Worm (Caenorhabditis elegans) whole organism, midembryonic: ENCODE results near the gene K02E2.6.

Experiments
- T22C8.4 ChIP-seq: fragments of 200-800 bp; sonication (Bioruptor generic); IDR thresholded peaks from 2 replicates; pipeline ENCODE4 v1.3.6; 2022; ENCODE audit warnings: missing genetic modification characterization, missing compliant biosample characterization
- cog-1 ChIP-seq: sonication (generic microtip); optimal IDR thresholded peaks from 2 replicates; lab custom pipeline; 2016; ENCODE audit warnings: missing genetic modification characterization, missing compliant biosample characterization
- flt-1 ChIP-seq: fragments of 200-800 bp; sonication (Bioruptor generic); IDR thresholded peaks from 2 replicates; pipeline ENCODE4 v1.3.6; 2022; ENCODE audit warnings: missing genetic modification characterization, missing compliant biosample characterization
- klf-2 ChIP-seq: fragments of 200-800 bp; sonication (Bioruptor generic); conservative IDR thresholded peaks from 2 replicates; pipeline ENCODE4 v1.3.6; 2022; ENCODE audit warnings: missing genetic modification reagents, missing genetic modification characterization, missing compliant biosample characterization
- med-1 ChIP-seq: sonication (generic microtip); optimal IDR thresholded peaks from 2 replicates; lab custom pipeline; 2017; ENCODE audit warnings: missing genetic modification characterization, mild to moderate bottlenecking, missing compliant biosample characterization, antibody characterized with exemption, missing genetic modification reagents; ENCODE audit not compliant: insufficient read depth
- ref-1 ChIP-seq: fragments of 200-800 bp; sonication (Bioruptor generic); conservative IDR thresholded peaks from 2 replicates; pipeline ENCODE4 v1.3.6; 2022; ENCODE audit warnings: missing genetic modification reagents, missing genetic modification characterization, missing compliant biosample characterization
- tab-1 ChIP-seq: fragments of 200-800 bp; sonication (Bioruptor generic); IDR thresholded peaks from 2 replicates; pipeline ENCODE4 v1.3.6; 2022; ENCODE audit warnings: missing genetic modification characterization, missing compliant biosample characterization
- ztf-23 ChIP-seq: fragments of 200-800 bp; sonication (Bioruptor generic); IDR thresholded peaks from 2 replicates; pipeline ENCODE4 v1.3.6; 2022; ENCODE audit warnings: missing genetic modification reagents, missing genetic modification characterization, missing compliant biosample characterization
- ztf-29 ChIP-seq: fragments of 200-800 bp; sonication (Bioruptor generic); IDR thresholded peaks from 2 replicates; pipeline ENCODE4 v1.3.6; 2022; ENCODE audit warnings: missing genetic modification reagents, missing genetic modification characterization, missing compliant biosample characterization

K02E2.6 gene

DNA sequence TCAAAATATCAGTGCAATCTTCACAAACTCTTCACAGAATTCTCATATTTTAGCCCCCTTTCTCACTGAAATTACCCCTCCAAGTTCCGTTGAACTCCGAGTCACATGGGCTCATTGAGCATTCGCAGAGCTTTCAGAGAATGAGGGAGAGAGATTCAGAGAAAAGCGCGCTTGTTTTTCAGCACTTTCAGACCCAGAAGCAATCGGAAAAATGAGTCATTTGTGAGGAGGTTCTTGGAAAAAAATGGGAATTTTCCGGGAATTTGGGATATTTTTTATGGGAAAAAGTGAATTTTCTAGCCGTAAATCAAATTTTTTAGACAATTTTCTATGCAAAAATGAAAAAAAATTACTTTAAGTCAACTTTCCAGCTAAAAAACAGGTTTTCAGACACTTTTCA, 22.5 kb downstream of the K02E2.6 start:
- TF ChIP-seq klf-2 (GFP tag; lab: Robert Waterston, UW) (no peak), flt-1 (GFP tag; lab: Robert Waterston, UW) (no peak), tab-1 (no peak), ztf-29 (GFP tag; lab: Robert Waterston, UW) (no peak), ztf-23 (GFP tag; lab: Robert Waterston, UW) (no peak), cog-1 (no peak), med-1 (GFP tag; lab: Kevin White, UChicago) (no peak)

- TF ChIP-seq flt-1 (GFP tag; lab: Robert Waterston, UW) (no peak), klf-2 (GFP tag; lab: Robert Waterston, UW) (no peak), ztf-23 (GFP tag; lab: Robert Waterston, UW) (no peak), ref-1 (GFP tag; lab: Robert Waterston, UW) (no peak), cog-1 (no peak), ztf-29 (GFP tag; lab: Robert Waterston, UW) (no peak), tab-1 (no peak), med-1 (GFP tag; lab: Kevin White, UChicago) (no peak), T22C8.4 (GFP tag; lab: Robert Waterston, UW) (no peak)
Observed at ce11 chrV:20406817-20407216, 26.5 kb downstream of the K02E2.6 start.

DNA sequence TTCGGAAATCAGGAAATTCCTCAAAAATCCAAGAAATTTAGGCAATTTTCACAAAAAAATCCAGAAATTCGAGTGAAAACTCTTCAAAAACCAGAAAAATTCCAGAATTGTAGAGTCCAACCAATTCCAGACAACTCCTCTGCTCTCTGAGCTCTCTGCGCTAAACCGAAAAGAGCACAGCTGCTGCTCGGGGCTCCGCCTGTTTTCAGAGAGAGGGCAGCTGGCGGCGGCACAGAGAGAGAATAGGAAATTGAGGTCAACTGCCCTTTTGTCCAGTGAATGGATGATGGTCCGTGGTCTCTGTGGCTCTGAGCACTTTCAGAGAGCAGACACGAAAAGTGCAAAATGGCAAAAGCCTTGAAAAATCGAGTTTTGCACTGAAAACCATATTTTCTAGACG, 28.7 kb downstream of the K02E2.6 start:
- TF ChIP-seq ztf-29 (GFP tag; lab: Robert Waterston, UW) (no peak), ztf-23 (GFP tag; lab: Robert Waterston, UW) (no peak), med-1 (GFP tag; lab: Kevin White, UChicago) (no peak)

- no peak for TF ChIP-seq med-1 (GFP tag; lab: Kevin White, UChicago)
- no peak for TF ChIP-seq klf-2 (GFP tag; lab: Robert Waterston, UW)
- no peak for TF ChIP-seq ztf-29 (GFP tag; lab: Robert Waterston, UW)
- TF ChIP-seq flt-1 (GFP tag; lab: Robert Waterston, UW): no peak
- no peak for TF ChIP-seq ref-1 (GFP tag; lab: Robert Waterston, UW)
- TF ChIP-seq ztf-23 (GFP tag; lab: Robert Waterston, UW): no peak
- TF ChIP-seq T22C8.4 (GFP tag; lab: Robert Waterston, UW): no peak
- no peak for TF ChIP-seq cog-1
- TF ChIP-seq tab-1: no peak
Observed at ce11 chrV:20410285-20410684, 29.9 kb downstream of the K02E2.6 start.

DNA sequence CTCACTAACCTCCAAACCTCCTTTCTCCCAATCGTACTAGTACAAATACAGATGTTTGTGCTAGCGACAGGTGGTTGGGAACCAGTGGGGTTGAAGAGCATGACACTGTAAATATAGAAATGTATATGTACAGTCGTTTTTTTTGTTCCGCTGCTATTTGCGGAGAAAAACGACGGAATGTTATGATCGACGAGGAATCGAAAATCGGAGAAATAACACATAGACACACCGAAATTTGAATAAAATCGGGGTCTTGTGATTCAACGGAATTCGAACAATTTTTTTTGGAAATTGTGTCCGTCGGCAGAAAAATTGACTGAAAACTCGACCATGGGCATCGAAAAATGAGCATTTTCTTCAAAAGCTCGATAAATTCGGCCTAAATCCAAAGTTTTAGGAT, 31.3 kb downstream of the K02E2.6 start, which contains the start of gene F53H2.3:
F53H2.3 (minus strand) TSS at position 101 of the 400 bp plus-strand sequence.
- TF ChIP-seq cog-1 (no peak), ref-1 (GFP tag; lab: Robert Waterston, UW) (no peak), klf-2 (GFP tag; lab: Robert Waterston, UW) (no peak), T22C8.4 (GFP tag; lab: Robert Waterston, UW) (no peak), tab-1 (no peak), med-1 (GFP tag; lab: Kevin White, UChicago) (no peak), flt-1 (GFP tag; lab: Robert Waterston, UW) (no peak), ztf-23 (GFP tag; lab: Robert Waterston, UW) (no peak), ztf-29 (GFP tag; lab: Robert Waterston, UW) (no peak)

- TF ChIP-seq flt-1 (GFP tag; lab: Robert Waterston, UW) (no peak), med-1 (GFP tag; lab: Kevin White, UChicago) (no peak), ztf-23 (GFP tag; lab: Robert Waterston, UW) (no peak), ref-1 (GFP tag; lab: Robert Waterston, UW) (no peak), klf-2 (GFP tag; lab: Robert Waterston, UW) (no peak), ztf-29 (GFP tag; lab: Robert Waterston, UW) (no peak), cog-1 (no peak), tab-1 (no peak), T22C8.4 (GFP tag; lab: Robert Waterston, UW) (no peak)
Observed at ce11 chrV:20412225-20412624, 31.9 kb downstream of the K02E2.6 start.

DNA sequence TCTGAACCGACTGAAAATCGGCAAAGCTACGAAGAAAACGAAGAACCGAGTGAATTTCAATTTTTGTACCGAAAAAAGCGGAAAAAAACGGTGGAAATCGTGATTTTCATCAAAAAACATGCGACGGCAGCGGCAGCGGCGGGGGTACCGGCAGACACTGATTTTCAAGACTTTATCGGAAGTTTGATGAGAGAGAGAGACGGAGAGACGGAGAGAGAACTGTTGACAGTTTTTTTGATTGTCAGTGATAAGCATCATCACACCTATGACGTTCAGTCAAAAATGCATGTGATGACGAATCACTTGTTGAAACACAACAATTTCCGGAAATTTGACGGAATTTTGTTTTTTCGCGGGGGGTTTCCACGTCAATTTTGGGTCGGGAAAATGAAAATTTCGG, 33.1 kb downstream of the K02E2.6 start:
- TF ChIP-seq flt-1 (GFP tag; lab: Robert Waterston, UW) (no peak), med-1 (GFP tag; lab: Kevin White, UChicago) (no peak), klf-2 (GFP tag; lab: Robert Waterston, UW) (no peak), tab-1 (no peak), ztf-23 (GFP tag; lab: Robert Waterston, UW) (no peak), ref-1 (GFP tag; lab: Robert Waterston, UW) (no peak), cog-1 (no peak), T22C8.4 (GFP tag; lab: Robert Waterston, UW) (no peak), ztf-29 (GFP tag; lab: Robert Waterston, UW) (no peak)

ce11 chrV:20413936-20414335, 33.6 kb downstream of the K02E2.6 start:
- no peak for TF ChIP-seq med-1 (GFP tag; lab: Kevin White, UChicago)
- no peak for TF ChIP-seq cog-1
- no peak for TF ChIP-seq tab-1
- TF ChIP-seq ztf-23 (GFP tag; lab: Robert Waterston, UW): no peak
- TF ChIP-seq klf-2 (GFP tag; lab: Robert Waterston, UW): no peak
- no peak for TF ChIP-seq flt-1 (GFP tag; lab: Robert Waterston, UW)
- TF ChIP-seq ztf-29 (GFP tag; lab: Robert Waterston, UW): no peak

DNA sequence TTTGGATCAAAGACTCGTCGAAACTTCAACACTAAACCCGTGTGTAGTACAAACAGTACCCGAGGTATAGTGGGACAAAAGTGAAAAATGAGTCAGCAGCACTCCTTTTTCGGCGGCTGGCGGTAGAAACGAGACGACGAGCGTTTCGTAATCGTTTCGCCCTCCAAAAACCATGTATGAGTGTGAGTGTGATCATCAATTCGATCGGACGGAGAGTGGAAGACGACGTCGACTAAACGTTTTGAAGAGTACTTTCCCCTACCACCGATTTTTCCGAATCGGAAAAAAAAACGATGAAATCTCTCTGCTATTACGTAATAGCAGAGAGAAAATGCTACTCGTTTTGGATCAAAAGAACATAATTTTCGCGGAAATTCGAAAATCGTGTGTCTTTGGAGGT, 35.1 kb downstream of the K02E2.6 start:
- no peak for TF ChIP-seq T22C8.4 (GFP tag; lab: Robert Waterston, UW)
- TF ChIP-seq ztf-23 (GFP tag; lab: Robert Waterston, UW): no peak
- no peak for TF ChIP-seq med-1 (GFP tag; lab: Kevin White, UChicago)
- no peak for TF ChIP-seq klf-2 (GFP tag; lab: Robert Waterston, UW)
- no peak for TF ChIP-seq ztf-29 (GFP tag; lab: Robert Waterston, UW)
- no peak for TF ChIP-seq tab-1
- TF ChIP-seq ref-1 (GFP tag; lab: Robert Waterston, UW): no peak
- TF ChIP-seq cog-1: no peak
- no peak for TF ChIP-seq flt-1 (GFP tag; lab: Robert Waterston, UW)

DNA sequence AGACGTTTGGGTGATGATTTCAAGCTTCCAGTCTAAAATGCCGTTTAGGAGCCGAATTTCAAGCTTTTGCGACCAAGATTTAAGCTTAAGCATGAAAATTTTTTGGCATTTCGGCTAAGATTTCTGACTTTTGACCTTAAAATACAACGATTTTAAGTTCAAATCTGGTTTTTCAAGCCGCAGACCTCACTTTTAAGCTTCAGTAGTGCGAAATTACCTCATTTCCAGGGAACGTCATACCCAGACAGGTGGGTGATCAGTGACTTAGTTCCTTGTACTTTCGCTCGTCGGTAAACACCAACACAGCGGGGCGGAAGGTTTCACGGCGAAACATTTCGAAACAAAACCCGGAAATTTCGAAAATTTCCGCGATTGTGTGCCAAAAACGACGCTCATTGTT, 36.0 kb downstream of the K02E2.6 start:
- TF ChIP-seq ref-1 (GFP tag; lab: Robert Waterston, UW) (no peak), klf-2 (GFP tag; lab: Robert Waterston, UW) (no peak), med-1 (GFP tag; lab: Kevin White, UChicago) (no peak), flt-1 (GFP tag; lab: Robert Waterston, UW) (no peak), ztf-23 (GFP tag; lab: Robert Waterston, UW) (no peak), cog-1 (no peak), tab-1 (no peak), ztf-29 (GFP tag; lab: Robert Waterston, UW) (no peak), T22C8.4 (GFP tag; lab: Robert Waterston, UW) (no peak)
